Fruit fly (Drosophila melanogaster) whole organism, embryonic: ENCODE data around the gene defl.

Experiments used
- Adf1 ChIP-seq: fragments of 200-800 bp; sonication (Bioruptor generic); IDR thresholded peaks from 2 replicates; pipeline ENCODE4 v1.3.6; 2022; ENCODE audit warnings: missing biosample characterization, missing genetic modification characterization
- BEAF-32 ChIP-seq: fragments of 200-800 bp; sonication (Bioruptor generic); optimal IDR thresholded peaks from 3 replicates; lab custom pipeline; 2017; ENCODE audit warnings: missing biosample characterization, missing genetic modification characterization, mild to moderate bottlenecking, moderate library complexity, missing genetic modification reagents
- Blimp-1 ChIP-seq: fragments of 200-800 bp; sonication (Bioruptor generic); optimal IDR thresholded peaks from 3 replicates; lab custom pipeline; 2018; ENCODE audit warnings: missing biosample characterization, missing genetic modification characterization, mild to moderate bottlenecking, moderate library complexity, missing genetic modification reagents
- CG10366 ChIP-seq: fragments of 200-800 bp; sonication (Bioruptor generic); IDR thresholded peaks from 2 replicates; pipeline ENCODE4 v1.3.6; 2022; ENCODE audit warnings: missing biosample characterization, missing genetic modification characterization
- CG11504 ChIP-seq: fragments of 200-800 bp; sonication (Bioruptor generic); optimal IDR thresholded peaks from 3 replicates; lab custom pipeline; 2019; ENCODE audit warnings: missing biosample characterization, mild to moderate bottlenecking, missing genetic modification characterization, moderate library complexity
- CG11560 ChIP-seq: fragments of 200-800 bp; sonication (Bioruptor generic); IDR thresholded peaks from 3 replicates; pipeline ENCODE4 v1.3.6; 2022; ENCODE audit warnings: missing biosample characterization, missing genetic modification characterization
- CG11696 ChIP-seq: fragments of 200-800 bp; sonication (Bioruptor generic); IDR thresholded peaks from 2 replicates; pipeline ENCODE4 v1.3.6; 2022; ENCODE audit warnings: missing biosample characterization, missing genetic modification characterization
- CG12299 ChIP-seq: fragments of 200-800 bp; sonication (Bioruptor generic); optimal IDR thresholded peaks from 2 replicates; lab custom pipeline; 2018; ENCODE audit warnings: missing biosample characterization, mild to moderate bottlenecking, missing genetic modification characterization
- CG13287 ChIP-seq: fragments of 200-800 bp; sonication (Bioruptor generic); IDR thresholded peaks from 2 replicates; pipeline ENCODE4 v1.3.6; 2022; ENCODE audit warnings: missing biosample characterization, missing genetic modification characterization; ENCODE audit not compliant: partially characterized antibody
- CG15479 ChIP-seq: fragments of 200-800 bp; sonication (Bioruptor generic); optimal IDR thresholded peaks from 3 replicates; lab custom pipeline; 2019; ENCODE audit warnings: missing biosample characterization, mild to moderate bottlenecking, missing genetic modification characterization, moderate library complexity
- CG16815 ChIP-seq: fragments of 200-800 bp; sonication (Bioruptor generic); optimal IDR thresholded peaks from 3 replicates; lab custom pipeline; 2017; ENCODE audit warnings: missing biosample characterization, mild to moderate bottlenecking, missing genetic modification characterization
- CG17385 ChIP-seq: fragments of 200-800 bp; sonication (Bioruptor generic); optimal IDR thresholded peaks from 3 replicates; lab custom pipeline; 2018; ENCODE audit warnings: missing biosample characterization, mild to moderate bottlenecking, missing genetic modification characterization
- CG30431 ChIP-seq: fragments of 200-800 bp; sonication (Bioruptor generic); optimal IDR thresholded peaks from 2 replicates; lab custom pipeline; 2017; ENCODE audit warnings: missing biosample characterization, missing genetic modification characterization
- CG31224 ChIP-seq: fragments of 200-800 bp; sonication (Bioruptor generic); IDR thresholded peaks from 2 replicates; pipeline ENCODE4 v1.3.6; 2022; ENCODE audit warnings: missing biosample characterization, missing genetic modification characterization
- CG3407 ChIP-seq: fragments of 200-800 bp; sonication (Bioruptor generic); optimal IDR thresholded peaks from 2 replicates; lab custom pipeline; 2018; ENCODE audit warnings: missing biosample characterization, mild to moderate bottlenecking, missing genetic modification characterization
- CG42726 ChIP-seq: fragments of 200-800 bp; sonication (Bioruptor generic); IDR thresholded peaks from 2 replicates; pipeline ENCODE4 v1.3.6; 2022; ENCODE audit warnings: missing biosample characterization, missing genetic modification characterization; ENCODE audit not compliant: partially characterized antibody
- CG4424 ChIP-seq: fragments of 200-800 bp; sonication (Bioruptor generic); optimal IDR thresholded peaks from 3 replicates; lab custom pipeline; 2016; ENCODE audit warnings: missing biosample characterization, missing genetic modification characterization
- CG6813 ChIP-seq: fragments of 200-800 bp; sonication (Bioruptor generic); optimal IDR thresholded peaks from 2 replicates; lab custom pipeline; 2017; ENCODE audit warnings: missing biosample characterization, missing genetic modification characterization, mild to moderate bottlenecking, moderate library complexity, missing genetic modification reagents
- CHES-1-like ChIP-seq: fragments of 200-800 bp; sonication (Bioruptor generic); optimal IDR thresholded peaks from 2 replicates; lab custom pipeline; 2016; ENCODE audit warnings: missing biosample characterization, missing genetic modification characterization
- CrebB ChIP-seq: fragments of 200-800 bp; sonication (Bioruptor generic); optimal IDR thresholded peaks from 3 replicates; lab custom pipeline; 2018; ENCODE audit warnings: missing biosample characterization, mild to moderate bottlenecking, missing genetic modification characterization
- Doc3 ChIP-seq: fragments of 200-800 bp; sonication (Bioruptor generic); IDR thresholded peaks from 3 replicates; pipeline ENCODE4 v1.3.6; 2022; ENCODE audit warnings: missing biosample characterization, missing genetic modification characterization; ENCODE audit not compliant: partially characterized antibody
- HLHmδ ChIP-seq: fragments of 200-800 bp; sonication (Bioruptor generic); optimal IDR thresholded peaks from 2 replicates; lab custom pipeline; 2018; ENCODE audit warnings: missing biosample characterization, mild to moderate bottlenecking, missing genetic modification characterization, moderate library complexity
- Max ChIP-seq: fragments of 200-800 bp; sonication (Bioruptor generic); optimal IDR thresholded peaks from 2 replicates; lab custom pipeline; 2016; ENCODE audit warnings: missing biosample characterization, mild to moderate bottlenecking, missing genetic modification characterization
- Med ChIP-seq: fragments of 200-800 bp; sonication (Bioruptor generic); peaks from one replicate; lab custom pipeline; 2016; ENCODE audit warnings: missing biosample characterization, missing genetic modification characterization, mild to moderate bottlenecking, inconsistent platforms, moderate library complexity
- Mes4 ChIP-seq: fragments of 200-800 bp; sonication (Bioruptor generic); optimal IDR thresholded peaks from 2 replicates; lab custom pipeline; 2016; ENCODE audit warnings: missing biosample characterization, missing genetic modification characterization
- NFAT ChIP-seq: fragments of 200-800 bp; sonication (Bioruptor generic); IDR thresholded peaks from 2 replicates; pipeline ENCODE4 v1.3.6; 2022; ENCODE audit warnings: missing biosample characterization, missing genetic modification characterization
- Optix ChIP-seq: fragments of 200-800 bp; sonication (Bioruptor generic); IDR thresholded peaks from 3 replicates; pipeline ENCODE4 v1.3.6; 2022; ENCODE audit warnings: missing biosample characterization, missing genetic modification characterization
- Six4 ChIP-seq: fragments of 200-800 bp; sonication (Bioruptor generic); optimal IDR thresholded peaks from 2 replicates; lab custom pipeline; 2016; ENCODE audit warnings: missing biosample characterization, missing genetic modification characterization
- Ssrp ChIP-seq: fragments of 200-800 bp; sonication (Bioruptor generic); optimal IDR thresholded peaks from 2 replicates; lab custom pipeline; 2018; ENCODE audit warnings: missing biosample characterization, mild to moderate bottlenecking, missing genetic modification characterization, moderate library complexity
- chn ChIP-seq: fragments of 200-800 bp; sonication (Bioruptor generic); optimal IDR thresholded peaks from 2 replicates; lab custom pipeline; 2016; ENCODE audit warnings: missing biosample characterization, missing genetic modification characterization
- esg ChIP-seq: fragments of 200-800 bp; sonication (Bioruptor generic); conservative IDR thresholded peaks from 2 replicates; pipeline ENCODE4 v1.3.6; 2022; ENCODE audit warnings: missing biosample characterization, missing genetic modification characterization
- fu2 ChIP-seq: fragments of 200-800 bp; sonication (Bioruptor generic); optimal IDR thresholded peaks from 2 replicates; lab custom pipeline; 2016; ENCODE audit warnings: missing biosample characterization, missing genetic modification characterization
- grn ChIP-seq: fragments of 200-800 bp; sonication (Bioruptor generic); optimal IDR thresholded peaks from 3 replicates; lab custom pipeline; 2017; ENCODE audit warnings: missing biosample characterization, missing genetic modification characterization
- jigr1 ChIP-seq: fragments of 200-800 bp; sonication (Bioruptor generic); IDR thresholded peaks from 3 replicates; pipeline ENCODE4 v1.3.6; 2022; ENCODE audit warnings: missing biosample characterization, missing genetic modification characterization
- knrl ChIP-seq: fragments of 200-800 bp; sonication (Bioruptor generic); IDR thresholded peaks from 3 replicates; pipeline ENCODE4 v1.3.6; 2022; ENCODE audit warnings: missing biosample characterization, missing genetic modification characterization; ENCODE audit not compliant: partially characterized antibody
- odd ChIP-seq: fragments of 200-800 bp; sonication (Bioruptor generic); optimal IDR thresholded peaks from 2 replicates; lab custom pipeline; 2017; ENCODE audit warnings: missing biosample characterization, mild to moderate bottlenecking, missing genetic modification characterization
- onecut ChIP-seq: fragments of 200-800 bp; sonication (Bioruptor generic); IDR thresholded peaks from 2 replicates; pipeline ENCODE4 v1.3.6; 2022; ENCODE audit warnings: missing biosample characterization, missing genetic modification characterization
- pb ChIP-seq: fragments of 200-800 bp; sonication (Bioruptor generic); optimal IDR thresholded peaks from 3 replicates; lab custom pipeline; 2016; ENCODE audit warnings: missing biosample characterization, missing genetic modification characterization
- pita ChIP-seq: fragments of 200-800 bp; sonication (Bioruptor generic); optimal IDR thresholded peaks from 2 replicates; lab custom pipeline; 2017; ENCODE audit warnings: missing biosample characterization, mild to moderate bottlenecking, missing genetic modification characterization
- ranshi ChIP-seq: fragments of 200-800 bp; sonication (Bioruptor generic); IDR thresholded peaks from 2 replicates; pipeline ENCODE4 v1.3.6; 2022; ENCODE audit warnings: missing biosample characterization, missing genetic modification characterization
- salm ChIP-seq: fragments of 200-800 bp; sonication (Bioruptor generic); optimal IDR thresholded peaks from 2 replicates; lab custom pipeline; 2018; ENCODE audit warnings: missing biosample characterization, mild to moderate bottlenecking, missing genetic modification characterization
- sc ChIP-seq, 3 experiments: fragments of >200 bp in 2 of 3; fragments of 200-800 bp in 1 of 3; sonication (Bioruptor generic) in 1 of 3; optimal IDR thresholded peaks; 2 replicates in 2 of 3; 3 replicates in 1 of 3; lab custom pipeline; 2017; ENCODE audit warnings: mild to moderate bottlenecking in 1 of 3, missing biosample characterization in 1 of 3, missing genetic modification characterization in 1 of 3, missing genetic modification reagents in 1 of 3
- sens-2 ChIP-seq: fragments of 200-800 bp; sonication (Bioruptor generic); IDR thresholded peaks from 2 replicates; pipeline ENCODE4 v1.3.6; 2022; ENCODE audit warnings: missing biosample characterization, missing genetic modification characterization
- sim ChIP-seq: fragments of 200-800 bp; sonication (Bioruptor generic); IDR thresholded peaks from 2 replicates; pipeline ENCODE4 v1.3.6; 2022; ENCODE audit warnings: missing biosample characterization, missing genetic modification characterization
- tll ChIP-seq, 2 experiments: fragments of 200-800 bp in 1 of 2; fragments of >200 bp in 1 of 2; sonication (Bioruptor generic) in 1 of 2; optimal IDR thresholded peaks; 2 replicates each; lab custom pipeline; 2017 to 2019; ENCODE audit warnings: missing biosample characterization in 2 of 2, missing genetic modification characterization in 2 of 2, mild to moderate bottlenecking in 1 of 2, moderate library complexity in 1 of 2
- tna ChIP-seq: fragments of 200-800 bp; sonication (Bioruptor generic); IDR thresholded peaks from 2 replicates; pipeline ENCODE4 v1.3.6; 2022; ENCODE audit warnings: missing biosample characterization, missing genetic modification characterization; ENCODE audit not compliant: partially characterized antibody
- tup ChIP-seq: fragments of 200-800 bp; sonication (Bioruptor generic); optimal IDR thresholded peaks from 2 replicates; lab custom pipeline; 2016; ENCODE audit warnings: missing biosample characterization, mild to moderate bottlenecking, missing genetic modification characterization, moderate library complexity
- twi ChIP-seq: fragments of 200-800 bp; optimal IDR thresholded peaks from 2 replicates; lab custom pipeline; 2019; ENCODE audit warnings: missing biosample characterization, mild to moderate bottlenecking, missing genetic modification characterization, moderate library complexity
- wek ChIP-seq: fragments of 200-800 bp; sonication (Bioruptor generic); optimal IDR thresholded peaks from 3 replicates; lab custom pipeline; 2018; ENCODE audit warnings: missing biosample characterization, mild to moderate bottlenecking, missing genetic modification characterization, moderate library complexity

Gene defl

dm6 chr3L:9692234-9692891 is 30.9 kb upstream of the defl start (continued):
- TF ChIP-seq twi (tag; lab: Kevin White, UChicago) (no peak), fu2 (no peak), wek (peak; percentile 21), CrebB (tag; lab: Kevin White, UChicago) (peak; percentile 14), CG11560 (no peak), esg (GFP tag; lab: Robert Waterston, UW) (no peak), Adf1 (peak; percentile 95), chn (no peak), knrl (GFP tag; lab: Robert Waterston, UW) (no peak), tup (GFP tag; lab: Kevin White, UChicago) (no peak), Max (no peak), jigr1 (GFP tag; lab: Robert Waterston, UW) (no peak), odd (GFP tag; lab: Kevin White, UChicago) (no peak), CG4424 (GFP tag; lab: Kevin White, UChicago) (no peak), pita (GFP tag; lab: Kevin White, UChicago) (no peak), onecut (GFP tag; lab: Robert Waterston, UW) (no peak), salm (peak; percentile 42), Six4 (GFP tag; lab: Kevin White, UChicago) (no peak), Ssrp (tag; lab: Kevin White, UChicago) (no peak), grn (GFP tag; lab: Kevin White, UChicago) (peak; percentile 75), CG11696 (GFP tag; lab: Robert Waterston, UW) (no peak), CG13287 (GFP tag; lab: Robert Waterston, UW) (peak; percentile 43; the same call in 1 of the 2 replicates), HLHmδ (peak; percentile 66), Mes4 (no peak), sens-2 (GFP tag; lab: Robert Waterston, UW) (no peak), ranshi (no peak), CG6813 (GFP tag; lab: Kevin White, UChicago) (no peak), CG15479 (GFP tag; lab: Kevin White, UChicago) (no peak), pb (GFP tag; lab: Kevin White, UChicago) (no peak), BEAF-32 (GFP tag; lab: Kevin White, UChicago) (no peak), Med (GFP tag; lab: Kevin White, UChicago) (no peak), CHES-1-like (GFP tag; lab: Kevin White, UChicago) (no peak), Optix (no peak), CG17385 (GFP tag; lab: Kevin White, UChicago) (no peak), Doc3 (no peak), CG12299 (tag; lab: Kevin White, UChicago) (peak; percentile 40), sim (no peak), CG10366 (GFP tag; lab: Robert Waterston, UW) (no peak), CG16815 (no peak), CG11504 (tag; lab: Kevin White, UChicago) (no peak), CG3407 (peak; percentile 7), NFAT (GFP tag; lab: Robert Waterston, UW) (no peak), tna (GFP tag; lab: Robert Waterston, UW) (peak; percentile 27; the same call in 1 of the 2 replicates), tll (GFP tag; optimal IDR thresholded peaks at IDR 0.05; lab: Kevin White, UChicago) (no peak), CG42726 (no peak), sc (optimal IDR thresholded peaks at IDR 0.05; lab: Kevin White, UChicago) (no peak), sc (GFP tag; optimal IDR thresholded peaks at IDR 0.05; lab: Kevin White, UChicago) (no peak), CG31224 (GFP tag; lab: Robert Waterston, UW) (no peak), Blimp-1 (GFP tag; lab: Kevin White, UChicago) (peak; percentile 70), CG30431 (GFP tag; lab: Kevin White, UChicago) (no peak)
